Worm (Caenorhabditis elegans): ENCODE measurements around the gene T22E5.1.
A peak's percentile ranks its signal among the peaks of the same experiment; 100 is the strongest.

T22E5.1 gene

ce11 chrX:6373348-6373747 lies 39.3 kb upstream of the T22E5.1 start, which contains the start of gene C03B1.17:
Gene C03B1.17 (plus strand): TSS chrX:6373648.
- no peak for TF ChIP-seq Y22D7AL.16 (tag; optimal IDR thresholded peaks at IDR 0.05)
- TF ChIP-seq dmd-4 (tag; optimal IDR thresholded peaks at IDR 0.05; ENCODE audit: borderline replicate concordance) = no peak
- TF ChIP-seq unc-3 (GFP tag; conservative IDR thresholded peaks at IDR 0.05) = no peak
- TF ChIP-seq unc-3 (tag; optimal IDR thresholded peaks at IDR 0.05) = no peak
- TF ChIP-seq odd-2 (tag; optimal IDR thresholded peaks at IDR 0.05) = no peak
- TF ChIP-seq C38D4.7 (GFP tag; optimal IDR thresholded peaks at IDR 0.05) = no peak
- no peak for TF ChIP-seq hlh-13 (GFP tag; optimal IDR thresholded peaks at IDR 0.05)
- no peak for TF ChIP-seq pqm-1 (tag; optimal IDR thresholded peaks at IDR 0.05)
- TF ChIP-seq hlh-15 (tag; optimal IDR thresholded peaks at IDR 0.05) = no peak
- TF ChIP-seq ceh-22 (tag; optimal IDR thresholded peaks at IDR 0.05) = no peak

DNA sequence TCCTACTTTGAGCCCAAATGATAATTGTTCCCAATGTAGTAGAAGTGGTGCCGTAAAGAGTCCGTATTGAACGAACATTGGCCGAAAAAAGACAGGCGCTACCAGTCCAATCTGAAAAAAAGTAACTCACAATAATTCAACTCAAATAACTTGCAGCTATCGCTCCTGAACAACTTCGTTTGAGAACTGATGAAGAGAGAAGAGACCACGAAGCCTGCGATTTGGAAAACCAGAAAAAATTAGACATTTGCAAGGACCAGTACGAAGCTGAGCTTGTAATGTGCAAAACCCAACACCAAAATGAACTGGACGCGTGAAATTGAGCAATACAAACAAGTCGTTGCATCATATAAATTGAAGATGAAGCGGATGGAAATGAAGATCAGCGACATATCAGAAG lies 38.2 kb upstream of the T22E5.1 start, which contains the start of gene C03B1.1:
TSS of gene C03B1.1 (plus strand) at position 301 of the 400 bp plus-strand sequence.
- TF ChIP-seq pat-9 (tag; optimal IDR thresholded peaks at IDR 0.05) (no peak), ceh-9 (tag; optimal IDR thresholded peaks at IDR 0.05) (no peak)

DNA sequence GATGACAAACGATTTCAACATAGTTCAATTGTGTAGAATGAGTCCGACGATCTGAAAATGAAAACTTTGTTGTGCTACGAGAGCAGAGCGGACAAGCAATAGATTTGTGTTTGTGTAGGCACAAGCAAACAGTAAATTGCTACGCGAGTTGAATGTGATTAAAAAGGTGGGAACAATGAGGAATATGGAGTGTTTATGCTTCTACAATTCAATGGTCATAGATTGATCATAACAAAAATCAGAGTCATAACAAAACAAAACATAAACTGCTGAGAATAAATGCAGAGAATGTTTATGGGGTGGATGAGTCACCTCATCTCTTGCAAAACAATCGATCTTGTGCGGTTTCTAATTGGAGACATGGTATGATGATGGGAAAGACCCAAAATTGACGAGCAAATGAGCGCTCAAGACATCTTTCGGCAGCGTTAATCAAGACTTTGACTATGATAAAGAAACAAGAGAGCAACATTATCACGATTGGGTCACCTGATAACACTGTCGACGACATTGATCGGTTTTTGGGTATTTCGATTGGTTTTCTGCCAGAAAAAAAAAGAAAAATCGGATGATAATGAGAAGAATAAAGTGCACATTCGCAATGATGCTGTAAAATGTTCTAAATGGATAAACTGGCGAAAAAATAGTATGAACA lies 34.9 kb upstream of the T22E5.1 start, which contains the start of gene lmp-1:
TSS of gene lmp-1 (minus strand) at position 51 of the 655 bp plus-strand sequence.
- TF ChIP-seq ceh-6 (GFP tag; optimal IDR thresholded peaks at IDR 0.05) (no peak), elt-2 (tag; optimal IDR thresholded peaks at IDR 0.05) (peak; percentile 58)

ce11 chrX:6378363-6378762 lies 34.3 kb upstream of the T22E5.1 start:
- TF ChIP-seq rnt-1 (tag; optimal IDR thresholded peaks at IDR 0.05) = peak; percentile 28
- peak; percentile 36 for TF ChIP-seq ceh-19 (GFP tag; optimal IDR thresholded peaks at IDR 0.05)
- TF ChIP-seq elt-2 (tag; optimal IDR thresholded peaks at IDR 0.05) = no peak
- TF ChIP-seq nfya-1 (tag; optimal IDR thresholded peaks at IDR 0.05) = peak; percentile 65
- peak; percentile 62 for TF ChIP-seq unc-42 (tag; optimal IDR thresholded peaks at IDR 0.05)
- peak; percentile 31 for TF ChIP-seq ceh-18 (tag; optimal IDR thresholded peaks at IDR 0.05)
- peak; percentile 9 for TF ChIP-seq hlh-8 (tag; optimal IDR thresholded peaks at IDR 0.05)
- TF ChIP-seq dmd-4 (tag; optimal IDR thresholded peaks at IDR 0.05; ENCODE audit: borderline replicate concordance) = no peak
- TF ChIP-seq tbx-2 (tag; optimal IDR thresholded peaks at IDR 0.05) = peak; percentile 77
- TF ChIP-seq F13H6.1 (tag; optimal IDR thresholded peaks at IDR 0.05) = no peak
- peak; percentile 40 for TF ChIP-seq C08G9.2 (tag; optimal IDR thresholded peaks at IDR 0.05)
- no peak for TF ChIP-seq fkh-6 (tag; optimal IDR thresholded peaks at IDR 0.05)
- peak; percentile 62 for TF ChIP-seq sdc-2 (tag; optimal IDR thresholded peaks at IDR 0.05)
- TF ChIP-seq ceh-48 (tag; optimal IDR thresholded peaks at IDR 0.05) = peak; percentile 30
- TF ChIP-seq unc-55 (GFP tag; optimal IDR thresholded peaks at IDR 0.05) = peak; percentile 32
- peak; percentile 50 for TF ChIP-seq hlh-6 (tag; optimal IDR thresholded peaks at IDR 0.05)
- TF ChIP-seq ceh-31 (tag; optimal IDR thresholded peaks at IDR 0.05) = peak; percentile 66
- peak; percentile 35 for TF ChIP-seq ceh-6 (GFP tag; optimal IDR thresholded peaks at IDR 0.05)
- TF ChIP-seq syd-9 (tag; optimal IDR thresholded peaks at IDR 0.05) = peak; percentile 60
- no peak for TF ChIP-seq pha-4 (tag; optimal IDR thresholded peaks at IDR 0.05)
- TF ChIP-seq K09A11.1 (tag; optimal IDR thresholded peaks at IDR 0.05; ENCODE audit: insufficient read depth) = no peak
- peak; percentile 50 for TF ChIP-seq ceh-34 (tag; optimal IDR thresholded peaks at IDR 0.05)
- peak; percentile 68 for TF ChIP-seq ceh-14 (tag; optimal IDR thresholded peaks at IDR 0.05)
- peak; percentile 11 for TF ChIP-seq pat-9 (tag; optimal IDR thresholded peaks at IDR 0.05)
- peak; percentile 11 for TF ChIP-seq hlh-30 (tag; optimal IDR thresholded peaks at IDR 0.05; ENCODE audit: insufficient read depth)
